Worm (Caenorhabditis elegans): ENCODE measurements around the gene F37B12.3.
A peak's percentile ranks its signal among the peaks of the same experiment; 100 is the strongest.

Gene F37B12.3

ce11 chrII:9007741-9008140, 33.5 kb downstream of the F37B12.3 start:
- TF ChIP-seq elt-2 (tag; optimal IDR thresholded peaks at IDR 0.05): no peak
- TF ChIP-seq K09A11.1 (tag; optimal IDR thresholded peaks at IDR 0.05; ENCODE audit: insufficient read depth): no peak
- TF ChIP-seq lin-11 (tag; optimal IDR thresholded peaks at IDR 0.05): no peak
- TF ChIP-seq unc-3 (GFP tag; conservative IDR thresholded peaks at IDR 0.05): no peak
- no peak for TF ChIP-seq unc-3 (tag; optimal IDR thresholded peaks at IDR 0.05)
- no peak for TF ChIP-seq tbx-7 (tag; optimal IDR thresholded peaks at IDR 0.05)

- TF ChIP-seq ceh-6 (GFP tag; optimal IDR thresholded peaks at IDR 0.05): no peak
- TF ChIP-seq odd-2 (tag; optimal IDR thresholded peaks at IDR 0.05): no peak
- no peak for TF ChIP-seq fkh-6 (tag; optimal IDR thresholded peaks at IDR 0.05)
- TF ChIP-seq ceh-45 (GFP tag; IDR thresholded peaks at IDR 0.05): no peak
- no peak for TF ChIP-seq ceh-18 (tag; optimal IDR thresholded peaks at IDR 0.05)
- TF ChIP-seq pqm-1 (tag; optimal IDR thresholded peaks at IDR 0.05): no peak
- no peak for TF ChIP-seq zip-5 (tag; optimal IDR thresholded peaks at IDR 0.05)
- TF ChIP-seq tbx-2 (tag; optimal IDR thresholded peaks at IDR 0.05): no peak
- TF ChIP-seq unc-3 (GFP tag; conservative IDR thresholded peaks at IDR 0.05): no peak
- TF ChIP-seq unc-3 (tag; optimal IDR thresholded peaks at IDR 0.05): no peak
- no peak for TF ChIP-seq sox-2 (GFP tag; IDR thresholded peaks at IDR 0.05)
- no peak for TF ChIP-seq C08G9.2 (tag; optimal IDR thresholded peaks at IDR 0.05)
- no peak for TF ChIP-seq che-1 (tag; optimal IDR thresholded peaks at IDR 0.05)
- TF ChIP-seq rnt-1 (tag; optimal IDR thresholded peaks at IDR 0.05): no peak
- no peak for TF ChIP-seq sdc-2 (tag; optimal IDR thresholded peaks at IDR 0.05)
- TF ChIP-seq npax-4 (tag; optimal IDR thresholded peaks at IDR 0.05): no peak
- TF ChIP-seq K02D7.2 (tag; optimal IDR thresholded peaks at IDR 0.05): no peak
- TF ChIP-seq ceh-24 (tag; optimal IDR thresholded peaks at IDR 0.05): no peak
- no peak for TF ChIP-seq nhr-232 (tag; optimal IDR thresholded peaks at IDR 0.05)
- TF ChIP-seq ceh-48 (tag; optimal IDR thresholded peaks at IDR 0.05): no peak
These were observed 36.1 kb downstream of the F37B12.3 start, which contains the start of gene F44G4.7 for ce11 chrII:9005067-9005466. TSS of gene F44G4.7 (minus strand) at chrII:9005167.

- TF ChIP-seq odd-2 (tag; optimal IDR thresholded peaks at IDR 0.05) (no peak), ceh-14 (tag; optimal IDR thresholded peaks at IDR 0.05) (no peak)
These were observed 39.4 kb downstream of the F37B12.3 start, which contains the start of gene F44G4.6 for ce11 chrII:9001743-9002222. TSS of gene F44G4.6 (minus strand) at chrII:9001793.

- TF ChIP-seq nhr-232 (tag; optimal IDR thresholded peaks at IDR 0.05) (no peak), ceh-19 (GFP tag; optimal IDR thresholded peaks at IDR 0.05) (no peak), hlh-8 (tag; optimal IDR thresholded peaks at IDR 0.05) (no peak)
These were observed 40.9 kb downstream of the F37B12.3 start, which contains the start of gene F44G4.5 for ce11 chrII:9000331-9000730. TSS of gene F44G4.5 (minus strand) at chrII:9000431.

- TF ChIP-seq ceh-48 (tag; optimal IDR thresholded peaks at IDR 0.05): peak; percentile 21
- peak; percentile 91 for TF ChIP-seq unc-42 (tag; optimal IDR thresholded peaks at IDR 0.05)
- TF ChIP-seq ceh-14 (tag; optimal IDR thresholded peaks at IDR 0.05): peak; percentile 52
- no peak for TF ChIP-seq hlh-13 (GFP tag; optimal IDR thresholded peaks at IDR 0.05)
- TF ChIP-seq nfya-1 (tag; optimal IDR thresholded peaks at IDR 0.05): peak; percentile 30
These were observed 43.7 kb downstream of the F37B12.3 start, which contains the start of the genes F44G4.3 and tdp-1 for ce11 chrII:8997479-8997878. TSS of gene F44G4.3 (minus strand) at chrII:8997662. TSS of gene tdp-1 (plus strand) at chrII:8997825.

ce11 chrII:8996064-8996463, 45.1 kb downstream of the F37B12.3 start, which contains the start of gene ndub-2:
TSS of gene ndub-2 (plus strand) at chrII:8996364.
- no peak for TF ChIP-seq hlh-30 (tag; optimal IDR thresholded peaks at IDR 0.05; ENCODE audit: insufficient read depth)
- no peak for TF ChIP-seq hlh-6 (tag; optimal IDR thresholded peaks at IDR 0.05)
- no peak for TF ChIP-seq ahr-1 (tag; optimal IDR thresholded peaks at IDR 0.05)
- no peak for TF ChIP-seq K02D7.2 (tag; optimal IDR thresholded peaks at IDR 0.05)
- TF ChIP-seq pag-3 (tag; optimal IDR thresholded peaks at IDR 0.05; ENCODE audit: borderline replicate concordance): no peak
- TF ChIP-seq ceh-24 (tag; optimal IDR thresholded peaks at IDR 0.05): no peak
- TF ChIP-seq lim-6 (tag; optimal IDR thresholded peaks at IDR 0.05): no peak
- TF ChIP-seq unc-86 (tag; optimal IDR thresholded peaks at IDR 0.05): no peak
- TF ChIP-seq pqm-1 (tag; optimal IDR thresholded peaks at IDR 0.05): no peak
- TF ChIP-seq zip-5 (tag; optimal IDR thresholded peaks at IDR 0.05): no peak
- no peak for TF ChIP-seq madf-2 (tag; optimal IDR thresholded peaks at IDR 0.05)
- TF ChIP-seq che-1 (tag; optimal IDR thresholded peaks at IDR 0.05): no peak
- TF ChIP-seq pros-1 (tag; optimal IDR thresholded peaks at IDR 0.05): no peak
- no peak for TF ChIP-seq npax-4 (tag; optimal IDR thresholded peaks at IDR 0.05)
- TF ChIP-seq ama-1 (optimal IDR thresholded peaks at IDR 0.05): no peak
- no peak for TF ChIP-seq T23F11.4 (GFP tag; optimal IDR thresholded peaks at IDR 0.05)
- no peak for TF ChIP-seq syd-9 (tag; optimal IDR thresholded peaks at IDR 0.05)
- TF ChIP-seq dmd-4 (tag; optimal IDR thresholded peaks at IDR 0.05; ENCODE audit: borderline replicate concordance): no peak
- TF ChIP-seq tbx-2 (tag; optimal IDR thresholded peaks at IDR 0.05): no peak
- no peak for TF ChIP-seq fkh-10 (GFP tag; optimal IDR thresholded peaks at IDR 0.05)
